Fruit fly (Drosophila melanogaster) whole organism, embryonic: ENCODE measurements around the gene SrpRbeta.

Source experiments
- Abd-B ChIP-seq: fragments of 200-800 bp; sonication (Bioruptor generic); optimal IDR thresholded peaks from 2 replicates; lab custom pipeline; 2018; ENCODE audit warnings: missing biosample characterization, mild to moderate bottlenecking, missing genetic modification characterization, moderate library complexity
- CG10321 ChIP-seq: fragments of 200-800 bp; sonication (Bioruptor generic); IDR thresholded peaks from 2 replicates; pipeline ENCODE4 v1.3.6; 2022; ENCODE audit warnings: missing biosample characterization, missing genetic modification characterization
- CG10979 ChIP-seq: fragments of 200-800 bp; sonication (Bioruptor generic); optimal IDR thresholded peaks from 2 replicates; lab custom pipeline; 2018; ENCODE audit warnings: missing biosample characterization, mild to moderate bottlenecking, missing genetic modification characterization, moderate library complexity
- CG11398 ChIP-seq: fragments of 200-800 bp; sonication (Bioruptor generic); optimal IDR thresholded peaks from 2 replicates; lab custom pipeline; 2016; ENCODE audit warnings: missing biosample characterization, missing genetic modification characterization
- CG14667 ChIP-seq: fragments of 200-800 bp; sonication (Bioruptor generic); IDR thresholded peaks from 2 replicates; pipeline ENCODE4 v1.3.6; 2022; ENCODE audit warnings: missing biosample characterization, missing genetic modification characterization
- CG15696 ChIP-seq: fragments of 200-800 bp; sonication (Bioruptor generic); optimal IDR thresholded peaks from 2 replicates; lab custom pipeline; 2019; ENCODE audit warnings: missing biosample characterization, mild to moderate bottlenecking, missing genetic modification characterization, moderate library complexity
- CG16863 ChIP-seq: fragments of 200-800 bp; sonication (Bioruptor generic); optimal IDR thresholded peaks from 3 replicates; lab custom pipeline; 2016; ENCODE audit warnings: missing biosample characterization, missing genetic modification characterization
- CG18619 ChIP-seq: fragments of 200-800 bp; sonication (Bioruptor generic); optimal IDR thresholded peaks from 3 replicates; lab custom pipeline; 2017; ENCODE audit warnings: missing biosample characterization, mild to moderate bottlenecking, missing genetic modification characterization
- CG31441 ChIP-seq: fragments of 200-800 bp; sonication (Bioruptor generic); IDR thresholded peaks from 2 replicates; pipeline ENCODE4 v1.3.6; 2022; ENCODE audit warnings: missing biosample characterization, missing genetic modification characterization
- CG32532 ChIP-seq: fragments of 200-800 bp; sonication (Bioruptor generic); IDR thresholded peaks from 2 replicates; pipeline ENCODE4 v1.3.6; 2022; ENCODE audit warnings: missing biosample characterization, missing genetic modification characterization
- CG32772 ChIP-seq: fragments of 200-800 bp; sonication (Bioruptor generic); IDR thresholded peaks from 2 replicates; pipeline ENCODE4 v1.3.6; 2022; ENCODE audit warnings: missing biosample characterization, missing genetic modification characterization
- CG6813 ChIP-seq: fragments of 200-800 bp; sonication (Bioruptor generic); optimal IDR thresholded peaks from 2 replicates; lab custom pipeline; 2017; ENCODE audit warnings: missing biosample characterization, missing genetic modification characterization, mild to moderate bottlenecking, moderate library complexity, missing genetic modification reagents
- CG7839 ChIP-seq: fragments of 200-800 bp; sonication (Bioruptor generic); optimal IDR thresholded peaks from 3 replicates; lab custom pipeline; 2018; ENCODE audit warnings: missing biosample characterization, mild to moderate bottlenecking, missing genetic modification characterization, moderate library complexity
- CG7928 ChIP-seq: fragments of 200-800 bp; sonication (Bioruptor generic); optimal IDR thresholded peaks from 2 replicates; lab custom pipeline; 2017; ENCODE audit warnings: missing biosample characterization, mild to moderate bottlenecking, missing genetic modification characterization
- Deaf1 ChIP-seq: fragments of 200-800 bp; optimal IDR thresholded peaks from 3 replicates; lab custom pipeline; 2019; ENCODE audit warnings: missing biosample characterization, mild to moderate bottlenecking, missing genetic modification characterization, moderate library complexity
- Dip2 ChIP-seq: fragments of 200-800 bp; sonication (Bioruptor generic); IDR thresholded peaks from 2 replicates; pipeline ENCODE4 v1.3.6; 2022; ENCODE audit warnings: missing biosample characterization, missing genetic modification characterization
- ERR ChIP-seq: fragments of 200-800 bp; sonication (Bioruptor generic); optimal IDR thresholded peaks from 2 replicates; lab custom pipeline; 2016; ENCODE audit warnings: missing biosample characterization, missing genetic modification characterization
- HLHmδ ChIP-seq: fragments of 200-800 bp; sonication (Bioruptor generic); optimal IDR thresholded peaks from 2 replicates; lab custom pipeline; 2018; ENCODE audit warnings: missing biosample characterization, mild to moderate bottlenecking, missing genetic modification characterization, moderate library complexity
- Hmx ChIP-seq: fragments of 200-800 bp; sonication (Bioruptor generic); optimal IDR thresholded peaks from 2 replicates; lab custom pipeline; 2016; ENCODE audit warnings: missing biosample characterization, missing genetic modification characterization
- Mad ChIP-seq: fragments of 200-800 bp; sonication (Bioruptor generic); optimal IDR thresholded peaks from 2 replicates; lab custom pipeline; 2016; ENCODE audit warnings: missing biosample characterization, missing genetic modification characterization
- Med ChIP-seq: fragments of 200-800 bp; sonication (Bioruptor generic); peaks from one replicate; lab custom pipeline; 2016; ENCODE audit warnings: missing biosample characterization, missing genetic modification characterization, mild to moderate bottlenecking, inconsistent platforms, moderate library complexity
- Meics ChIP-seq: fragments of 200-800 bp; sonication (Bioruptor generic); optimal IDR thresholded peaks from 2 replicates; lab custom pipeline; 2017; ENCODE audit warnings: missing biosample characterization, mild to moderate bottlenecking, missing genetic modification characterization
- Myb ChIP-seq: fragments of 200-800 bp; sonication (Bioruptor generic); optimal IDR thresholded peaks from 2 replicates; lab custom pipeline; 2016; ENCODE audit warnings: missing biosample characterization, missing genetic modification characterization
- Rx ChIP-seq: fragments of 200-800 bp; sonication (Bioruptor generic); IDR thresholded peaks from 2 replicates; pipeline ENCODE4 v1.3.6; 2022; ENCODE audit warnings: missing biosample characterization, missing genetic modification characterization
- Sox102F ChIP-seq: fragments of 200-800 bp; sonication (Bioruptor generic); optimal IDR thresholded peaks from 2 replicates; lab custom pipeline; 2018; ENCODE audit warnings: missing biosample characterization, mild to moderate bottlenecking, missing genetic modification characterization, moderate library complexity
- Sry-β ChIP-seq: fragments of 200-800 bp; sonication (Bioruptor generic); optimal IDR thresholded peaks from 2 replicates; lab custom pipeline; 2018; ENCODE audit warnings: missing biosample characterization, mild to moderate bottlenecking, missing genetic modification characterization, moderate library complexity
- ash1 ChIP-seq: fragments of 200-800 bp; sonication (Bioruptor generic); optimal IDR thresholded peaks from 2 replicates; lab custom pipeline; 2018; ENCODE audit warnings: missing biosample characterization, mild to moderate bottlenecking, missing genetic modification characterization
- bab2 ChIP-seq: fragments of 200-800 bp; sonication (Bioruptor generic); optimal IDR thresholded peaks from 2 replicates; lab custom pipeline; 2016; ENCODE audit warnings: missing biosample characterization, missing genetic modification characterization
- br ChIP-seq: fragments of >200 bp; optimal IDR thresholded peaks from 2 replicates; lab custom pipeline; 2017
- cas ChIP-seq: fragments of 200-800 bp; sonication (Bioruptor generic); IDR thresholded peaks from 2 replicates; pipeline ENCODE4 v1.3.6; 2022; ENCODE audit warnings: missing biosample characterization, missing genetic modification characterization
- croc ChIP-seq: fragments of 200-800 bp; sonication (Bioruptor generic); conservative IDR thresholded peaks from 3 replicates; pipeline ENCODE4 v1.3.6; 2022; ENCODE audit warnings: missing biosample characterization, missing genetic modification characterization
- ewg ChIP-seq: fragments of 200-800 bp; sonication (Bioruptor generic); optimal IDR thresholded peaks from 3 replicates; lab custom pipeline; 2017; ENCODE audit warnings: mild to moderate bottlenecking, missing biosample characterization, missing genetic modification reagents, missing genetic modification characterization
- fd102C ChIP-seq: fragments of 200-800 bp; sonication (Bioruptor generic); optimal IDR thresholded peaks from 2 replicates; lab custom pipeline; 2018; ENCODE audit warnings: missing biosample characterization, mild to moderate bottlenecking, missing genetic modification characterization, moderate library complexity
- fd96Cb ChIP-seq: fragments of 200-800 bp; sonication (Bioruptor generic); optimal IDR thresholded peaks from 2 replicates; lab custom pipeline; 2018; ENCODE audit warnings: missing biosample characterization, mild to moderate bottlenecking, missing genetic modification characterization, moderate library complexity
- gem ChIP-seq: fragments of 200-800 bp; sonication (Bioruptor generic); optimal IDR thresholded peaks from 2 replicates; lab custom pipeline; 2019; ENCODE audit warnings: missing biosample characterization, mild to moderate bottlenecking, missing genetic modification characterization, moderate library complexity
- gro ChIP-seq: fragments of 200-800 bp; sonication (Bioruptor generic); optimal IDR thresholded peaks from 2 replicates; lab custom pipeline; 2016; ENCODE audit warnings: missing biosample characterization, missing genetic modification characterization
- gsb ChIP-seq: fragments of 200-800 bp; sonication (Bioruptor generic); IDR thresholded peaks from 2 replicates; pipeline ENCODE4 v1.3.6; 2022; ENCODE audit warnings: missing biosample characterization, missing genetic modification characterization
- hb ChIP-seq: fragments of 200-800 bp; sonication (Bioruptor generic); IDR thresholded peaks from 3 replicates; pipeline ENCODE4 v1.3.6; 2022; ENCODE audit warnings: missing biosample characterization, missing genetic modification characterization; ENCODE audit not compliant: partially characterized antibody
- lov ChIP-seq, 2 experiments: fragments of 200-800 bp in 1 of 2; fragments of >200 bp in 1 of 2; sonication (Bioruptor generic) in 1 of 2; IDR thresholded peaks in 1 of 2; optimal IDR thresholded peaks in 1 of 2; 2 replicates in 1 of 2; 3 replicates in 1 of 2; pipeline versions ENCODE4 v1.3.6 to Lab custom; 2017 to 2022; ENCODE audit warnings: missing biosample characterization in 1 of 2, missing genetic modification characterization in 1 of 2
- nmo ChIP-seq: fragments of 200-800 bp; sonication (Bioruptor generic); optimal IDR thresholded peaks from 2 replicates; lab custom pipeline; 2018; ENCODE audit warnings: missing biosample characterization, mild to moderate bottlenecking, missing genetic modification characterization, moderate library complexity
- peb ChIP-seq: fragments of 200-800 bp; sonication (Bioruptor generic); IDR thresholded peaks from 2 replicates; pipeline ENCODE4 v1.3.6; 2022; ENCODE audit warnings: missing biosample characterization, missing genetic modification characterization
- psq ChIP-seq: fragments of 200-800 bp; sonication (Bioruptor generic); optimal IDR thresholded peaks from 2 replicates; lab custom pipeline; 2017; ENCODE audit warnings: missing biosample characterization, missing genetic modification characterization
- sc ChIP-seq, 3 experiments: fragments of >200 bp in 2 of 3; fragments of 200-800 bp in 1 of 3; sonication (Bioruptor generic) in 1 of 3; optimal IDR thresholded peaks; 2 replicates in 2 of 3; 3 replicates in 1 of 3; lab custom pipeline; 2017; ENCODE audit warnings: mild to moderate bottlenecking in 1 of 3, missing biosample characterization in 1 of 3, missing genetic modification characterization in 1 of 3, missing genetic modification reagents in 1 of 3
- sd ChIP-seq: fragments of 200-800 bp; sonication (Bioruptor generic); optimal IDR thresholded peaks from 3 replicates; lab custom pipeline; 2018; ENCODE audit warnings: missing biosample characterization, mild to moderate bottlenecking, missing genetic modification characterization, moderate library complexity
- sens-2 ChIP-seq: fragments of 200-800 bp; sonication (Bioruptor generic); IDR thresholded peaks from 2 replicates; pipeline ENCODE4 v1.3.6; 2022; ENCODE audit warnings: missing biosample characterization, missing genetic modification characterization
- sqz ChIP-seq: fragments of 200-800 bp; sonication (Bioruptor generic); optimal IDR thresholded peaks from 3 replicates; lab custom pipeline; 2018; ENCODE audit warnings: missing biosample characterization, mild to moderate bottlenecking, missing genetic modification characterization
- sr ChIP-seq: fragments of 200-800 bp; sonication (Bioruptor generic); IDR thresholded peaks from 3 replicates; pipeline ENCODE4 v1.3.6; 2022; ENCODE audit warnings: missing biosample characterization, missing genetic modification characterization
- tgo ChIP-seq: fragments of 200-800 bp; sonication (Bioruptor generic); IDR thresholded peaks from 3 replicates; pipeline ENCODE4 v1.3.6; 2022; ENCODE audit warnings: missing biosample characterization, missing genetic modification characterization
- tio ChIP-seq: fragments of 200-800 bp; sonication (Bioruptor generic); optimal IDR thresholded peaks from 2 replicates; lab custom pipeline; 2017; ENCODE audit warnings: missing biosample characterization, missing genetic modification characterization, inconsistent platforms
- ttk ChIP-seq: fragments of 200-800 bp; sonication (Bioruptor generic); IDR thresholded peaks from 2 replicates; pipeline ENCODE4 v2.1.2; 2022; ENCODE audit warnings: missing biosample characterization, missing genetic modification characterization
- zen ChIP-seq: fragments of 200-800 bp; sonication (Bioruptor generic); optimal IDR thresholded peaks from 3 replicates; lab custom pipeline; 2018; ENCODE audit warnings: missing biosample characterization, mild to moderate bottlenecking, missing genetic modification characterization, moderate library complexity

SrpRbeta gene

DNA sequence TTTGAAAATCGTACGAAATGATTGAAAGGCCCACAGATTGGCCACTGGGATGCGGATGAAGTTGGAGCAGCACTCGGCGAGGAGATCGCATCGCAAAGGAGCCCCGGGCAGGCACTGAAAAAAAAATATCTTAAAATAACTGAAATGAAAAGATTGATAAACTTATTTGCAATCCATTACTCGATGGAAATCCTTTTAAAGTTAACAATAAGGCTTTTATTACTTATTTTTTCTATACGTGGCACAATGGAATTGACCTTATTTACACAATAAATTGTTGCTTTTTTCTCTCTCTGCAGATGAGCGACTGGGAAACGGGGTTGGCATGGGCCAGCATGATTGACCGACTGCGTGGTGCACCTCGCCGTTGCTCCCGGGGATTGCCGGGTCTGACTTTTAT, 31.2 kb upstream of the SrpRbeta start (continued):
- TF ChIP-seq CG31441 (GFP tag; lab: Robert Waterston, UW) (peak; percentile 62), gem (tag; lab: Kevin White, UChicago) (peak; percentile 73), ewg (peak; percentile 44), sd (no peak), Rx (GFP tag; lab: Robert Waterston, UW) (peak; percentile 43), Hmx (no peak), sens-2 (GFP tag; lab: Robert Waterston, UW) (peak; percentile 49; the same call in 1 of the 2 replicates), fd102C (GFP tag; lab: Kevin White, UChicago) (no peak), br (no peak), ttk (peak; percentile 70), Myb (GFP tag; lab: Kevin White, UChicago) (no peak), sqz (peak; percentile 25), ash1 (no peak), CG10979 (tag; lab: Kevin White, UChicago) (peak; percentile 64), CG32532 (no peak), tio (GFP tag; lab: Kevin White, UChicago) (peak; percentile 15), Sry-β (GFP tag; lab: Kevin White, UChicago) (no peak), Abd-B (GFP tag; lab: Kevin White, UChicago) (peak; percentile 30), fd96Cb (peak; percentile 63), CG6813 (peak; percentile 40), CG7928 (GFP tag; lab: Kevin White, UChicago) (no peak), Med (GFP tag; lab: Kevin White, UChicago) (peak; percentile 66), nmo (GFP tag; lab: Kevin White, UChicago) (peak; percentile 66), Meics (GFP tag; lab: Kevin White, UChicago) (no peak), zen (tag; lab: Kevin White, UChicago) (no peak), CG7839 (tag; lab: Kevin White, UChicago) (peak; percentile 57), hb (GFP tag; lab: Robert Waterston, UW) (no peak), bab2 (GFP tag; lab: Kevin White, UChicago) (peak; percentile 41), CG10321 (no peak), Sox102F (GFP tag; lab: Kevin White, UChicago) (peak; percentile 85), CG11398 (GFP tag; lab: Kevin White, UChicago) (no peak), Mad (GFP tag; lab: Kevin White, UChicago) (peak; percentile 2), ERR (GFP tag; lab: Kevin White, UChicago) (peak; percentile 2), CG16863 (GFP tag; lab: Kevin White, UChicago) (peak; percentile 32), peb (GFP tag; lab: Robert Waterston, UW) (peak; percentile 56), psq (no peak), HLHmδ (no peak), gro (GFP tag; lab: Kevin White, UChicago) (no peak), Dip2 (no peak), sr (GFP tag; lab: Robert Waterston, UW) (no peak), CG15696 (tag; lab: Kevin White, UChicago) (no peak), croc (GFP tag; lab: Robert Waterston, UW) (peak; percentile 43; the same call in 1 of the 3 replicates), CG14667 (GFP tag; lab: Robert Waterston, UW) (no peak), Deaf1 (tag; lab: Kevin White, UChicago) (no peak), tgo (GFP tag; lab: Robert Waterston, UW) (peak; percentile 59), gsb (GFP tag; lab: Robert Waterston, UW) (no peak), CG18619 (peak; percentile 12), cas (GFP tag; lab: Robert Waterston, UW) (no peak), CG32772 (GFP tag; lab: Robert Waterston, UW) (peak; percentile 57), sc (optimal IDR thresholded peaks at IDR 0.05; lab: Kevin White, UChicago) (no peak), sc (GFP tag; optimal IDR thresholded peaks at IDR 0.05; lab: Kevin White, UChicago) (peak; percentile 36), lov (optimal IDR thresholded peaks at IDR 0.05; lab: Kevin White, UChicago) (no peak), lov (GFP tag; IDR thresholded peaks at IDR 0.05; lab: Robert Waterston, UW) (no peak)
